Fruit fly (Drosophila melanogaster): ENCODE measurements around the gene CG12689.
A peak's percentile ranks its signal among the peaks of the same experiment; 100 is the strongest.

CG12689 gene

dm6 chrX:7618195-7618594, 32.3 kb upstream of the CG12689 start (continued):
- TF ChIP-seq CG12659 (GFP tag; optimal IDR thresholded peaks at IDR 0.05) (peak; percentile 15), CG14050 (GFP tag; IDR thresholded peaks at IDR 0.05) (no peak), CG14710 (tag; optimal IDR thresholded peaks at IDR 0.05) (peak; percentile 67), Hey (tag; optimal IDR thresholded peaks at IDR 0.05) (no peak), grau (tag; optimal IDR thresholded peaks at IDR 0.05) (peak; percentile 71), sens (GFP tag) (peak; percentile 97), pnt (GFP tag; optimal IDR thresholded peaks at IDR 0.05) (peak; percentile 83), lbe (GFP tag; optimal IDR thresholded peaks at IDR 0.05) (no peak), CG14965 (GFP tag; optimal IDR thresholded peaks at IDR 0.05; ENCODE audit: borderline replicate concordance) (peak; percentile 11), Poxn (GFP tag; IDR thresholded peaks at IDR 0.05) (no peak), CG10366 (GFP tag; IDR thresholded peaks at IDR 0.05) (peak; percentile 55; the same call in 1 of the 2 replicates), Abd-B (GFP tag; optimal IDR thresholded peaks at IDR 0.05) (peak; percentile 84), pum (GFP tag; optimal IDR thresholded peaks at IDR 0.05) (peak; percentile 82), danr (GFP tag; IDR thresholded peaks at IDR 0.05) (peak; percentile 49), CG9437 (GFP tag; optimal IDR thresholded peaks at IDR 0.05) (peak; percentile 36), nmo (GFP tag; optimal IDR thresholded peaks at IDR 0.05) (peak; percentile 88), twi (tag; optimal IDR thresholded peaks at IDR 0.05) (peak; percentile 55), fd64A (GFP tag; optimal IDR thresholded peaks at IDR 0.05) (peak; percentile 55), CG14860 (GFP tag; IDR thresholded peaks at IDR 0.05; ENCODE audit: partially characterized antibody) (no peak), chn (GFP tag; optimal IDR thresholded peaks at IDR 0.05) (peak; percentile 66), dm (GFP tag; optimal IDR thresholded peaks at IDR 0.05) (peak; percentile 29), oc (tag; optimal IDR thresholded peaks at IDR 0.05) (peak; percentile 66), sna (GFP tag; IDR thresholded peaks at IDR 0.05; ENCODE audit: partially characterized antibody) (no peak), CG4854 (GFP tag; optimal IDR thresholded peaks at IDR 0.05) (peak; percentile 59), Spps (tag; optimal IDR thresholded peaks at IDR 0.05) (peak; percentile 60), CG2678 (tag; optimal IDR thresholded peaks at IDR 0.05) (peak; percentile 80), Dp (GFP tag; optimal IDR thresholded peaks at IDR 0.05) (no peak), CG13424 (tag; optimal IDR thresholded peaks at IDR 0.05) (peak; percentile 74), CG8290 (GFP tag; optimal IDR thresholded peaks at IDR 0.05) (peak; percentile 52), CG8290 (tag; optimal IDR thresholded peaks at IDR 0.05) (peak in 1 of 2 experiments; percentile 86), eyg (GFP tag; optimal IDR thresholded peaks at IDR 0.05) (peak; percentile 60), CG17359 (tag; optimal IDR thresholded peaks at IDR 0.05) (peak; percentile 80), CG30431 (GFP tag; optimal IDR thresholded peaks at IDR 0.05) (peak; percentile 65), Nf-YC (tag; optimal IDR thresholded peaks at IDR 0.05) (no peak), ftz-f1 (GFP tag; optimal IDR thresholded peaks at IDR 0.05) (no peak), D19B (GFP tag; optimal IDR thresholded peaks at IDR 0.05) (peak; percentile 88), jigr1 (GFP tag; IDR thresholded peaks at IDR 0.05) (0 out of 3 replicates have a peak, but pooled peaks have one; percentile 55), z (GFP tag; IDR thresholded peaks at IDR 0.05) (no peak), ham (GFP tag; IDR thresholded peaks at IDR 0.05) (no peak), CG12219 (GFP tag; optimal IDR thresholded peaks at IDR 0.05) (peak; percentile 78), ci (GFP tag; IDR thresholded peaks at IDR 0.05) (peak; percentile 81), HmgZ (tag; optimal IDR thresholded peaks at IDR 0.05) (no peak), CG6813 (GFP tag; optimal IDR thresholded peaks at IDR 0.05) (peak; percentile 39), crol (GFP tag; IDR thresholded peaks at IDR 0.05) (no peak), CG17361 (GFP tag; IDR thresholded peaks at IDR 0.05) (peak; percentile 84), HLH3B (GFP tag; IDR thresholded peaks at IDR 0.05) (peak; percentile 58; the same call in 1 of the 2 replicates), CG33213 (GFP tag; optimal IDR thresholded peaks at IDR 0.05) (peak; percentile 67), CG34224 (GFP tag; IDR thresholded peaks at IDR 0.05; ENCODE audit: partially characterized antibody) (no peak), rib (GFP tag; IDR thresholded peaks at IDR 0.05) (no peak), CG6689 (GFP tag; IDR thresholded peaks at IDR 0.05) (peak; percentile 74), CG3995 (GFP tag; optimal IDR thresholded peaks at IDR 0.05) (peak; percentile 18), CG15073 (GFP tag; optimal IDR thresholded peaks at IDR 0.05) (no peak)
